Fruit fly (Drosophila melanogaster) whole organism, embryonic: ENCODE measurements around the gene CG2021.

ENCODE experiments used
- Bgb ChIP-seq: fragments of 200-800 bp; sonication (Bioruptor generic); IDR thresholded peaks from 2 replicates; pipeline ENCODE4 v1.3.6; 2022; ENCODE audit warnings: missing biosample characterization, missing genetic modification characterization; ENCODE audit not compliant: partially characterized antibody
- CG10366 ChIP-seq: fragments of 200-800 bp; sonication (Bioruptor generic); IDR thresholded peaks from 2 replicates; pipeline ENCODE4 v1.3.6; 2022; ENCODE audit warnings: missing biosample characterization, missing genetic modification characterization
- CG10979 ChIP-seq: fragments of 200-800 bp; sonication (Bioruptor generic); optimal IDR thresholded peaks from 2 replicates; lab custom pipeline; 2018; ENCODE audit warnings: missing biosample characterization, mild to moderate bottlenecking, missing genetic modification characterization, moderate library complexity
- CG12071 ChIP-seq: fragments of 200-800 bp; sonication (Bioruptor generic); optimal IDR thresholded peaks from 3 replicates; lab custom pipeline; 2018; ENCODE audit warnings: missing biosample characterization, mild to moderate bottlenecking, missing genetic modification characterization
- CG12155 ChIP-seq: fragments of 200-800 bp; sonication (Bioruptor generic); optimal IDR thresholded peaks from 3 replicates; lab custom pipeline; 2016; ENCODE audit warnings: missing biosample characterization, missing genetic modification characterization
- CG12942 ChIP-seq: fragments of 200-800 bp; sonication (Bioruptor generic); optimal IDR thresholded peaks from 3 replicates; lab custom pipeline; 2016; ENCODE audit warnings: missing biosample characterization, missing genetic modification characterization
- CG13894 ChIP-seq: fragments of 200-800 bp; sonication (Bioruptor generic); optimal IDR thresholded peaks from 3 replicates; lab custom pipeline; 2018; ENCODE audit warnings: missing biosample characterization, mild to moderate bottlenecking, missing genetic modification characterization, moderate library complexity
- CG15514 ChIP-seq: fragments of 200-800 bp; sonication (Bioruptor generic); optimal IDR thresholded peaks from 3 replicates; lab custom pipeline; 2017; ENCODE audit warnings: missing biosample characterization, missing genetic modification characterization, mild to moderate bottlenecking, moderate library complexity, missing genetic modification reagents
- CG15601 ChIP-seq: fragments of 200-800 bp; sonication (Bioruptor generic); optimal IDR thresholded peaks from 3 replicates; lab custom pipeline; 2019; ENCODE audit warnings: missing biosample characterization, mild to moderate bottlenecking, missing genetic modification characterization, moderate library complexity
- CG18599 ChIP-seq: fragments of 200-800 bp; sonication (Bioruptor generic); optimal IDR thresholded peaks from 3 replicates; lab custom pipeline; 2017; ENCODE audit warnings: missing biosample characterization, missing genetic modification characterization, mild to moderate bottlenecking, moderate library complexity, missing genetic modification reagents
- CG3163 ChIP-seq: fragments of 200-800 bp; sonication (Bioruptor generic); optimal IDR thresholded peaks from 3 replicates; lab custom pipeline; 2016; ENCODE audit warnings: missing biosample characterization, missing genetic modification characterization
- CG4328 ChIP-seq: fragments of 200-800 bp; sonication (Bioruptor generic); optimal IDR thresholded peaks from 3 replicates; lab custom pipeline; 2017; ENCODE audit warnings: missing biosample characterization, missing genetic modification reagents, missing genetic modification characterization
- CG4707 ChIP-seq: fragments of 200-800 bp; sonication (Bioruptor generic); optimal IDR thresholded peaks from 2 replicates; lab custom pipeline; 2018; ENCODE audit warnings: missing biosample characterization, mild to moderate bottlenecking, missing genetic modification characterization, moderate library complexity
- CG6654 ChIP-seq: fragments of 200-800 bp; sonication (Bioruptor generic); optimal IDR thresholded peaks from 2 replicates; lab custom pipeline; 2017; ENCODE audit warnings: missing biosample characterization, mild to moderate bottlenecking, missing genetic modification characterization
- CG6689 ChIP-seq: fragments of 200-800 bp; sonication (Bioruptor generic); IDR thresholded peaks from 2 replicates; pipeline ENCODE4 v1.3.6; 2022; ENCODE audit warnings: missing biosample characterization, missing genetic modification characterization
- CG6854 ChIP-seq: fragments of 200-800 bp; sonication (Bioruptor generic); optimal IDR thresholded peaks from 3 replicates; lab custom pipeline; 2017; ENCODE audit warnings: missing biosample characterization, mild to moderate bottlenecking, missing genetic modification characterization
- CG7372 ChIP-seq: fragments of 200-800 bp; sonication (Bioruptor generic); IDR thresholded peaks from 2 replicates; pipeline ENCODE4 v1.3.6; 2022; ENCODE audit warnings: missing biosample characterization, missing genetic modification characterization
- CG7556 ChIP-seq: fragments of 200-800 bp; sonication (Bioruptor generic); optimal IDR thresholded peaks from 2 replicates; lab custom pipeline; 2017; ENCODE audit warnings: missing biosample characterization, mild to moderate bottlenecking, missing genetic modification characterization
- CG7987 ChIP-seq: fragments of 200-800 bp; sonication (Bioruptor generic); optimal IDR thresholded peaks from 2 replicates; lab custom pipeline; 2018; ENCODE audit warnings: missing biosample characterization, mild to moderate bottlenecking, missing genetic modification characterization, moderate library complexity
- CTCF ChIP-seq: fragments of 200-800 bp; sonication (Bioruptor generic); optimal IDR thresholded peaks from 2 replicates; lab custom pipeline; 2017; ENCODE audit warnings: missing biosample characterization, mild to moderate bottlenecking, missing genetic modification characterization, moderate library complexity
- Dbx ChIP-seq: fragments of 200-800 bp; sonication (Bioruptor generic); IDR thresholded peaks from 3 replicates; pipeline ENCODE4 v1.3.6; 2022; ENCODE audit warnings: missing biosample characterization, missing genetic modification characterization
- Eip74EF ChIP-seq, 2 experiments: fragments of 200-800 bp in 1 of 2; fragments of >200 bp in 1 of 2; sonication (Bioruptor generic) in 1 of 2; optimal IDR thresholded peaks; 2 replicates each; lab custom pipeline; 2017 to 2019; ENCODE audit warnings: missing biosample characterization in 2 of 2, missing genetic modification characterization in 2 of 2, mild to moderate bottlenecking in 1 of 2, moderate library complexity in 1 of 2
- Fer3 ChIP-seq: fragments of 200-800 bp; sonication (Bioruptor generic); optimal IDR thresholded peaks from 2 replicates; lab custom pipeline; 2018; ENCODE audit warnings: missing biosample characterization, mild to moderate bottlenecking, missing genetic modification characterization, moderate library complexity
- HLH3B ChIP-seq: fragments of 200-800 bp; sonication (Bioruptor generic); IDR thresholded peaks from 2 replicates; pipeline ENCODE4 v1.3.6; 2022; ENCODE audit warnings: missing biosample characterization, missing genetic modification characterization
- NFAT ChIP-seq: fragments of 200-800 bp; sonication (Bioruptor generic); IDR thresholded peaks from 2 replicates; pipeline ENCODE4 v1.3.6; 2022; ENCODE audit warnings: missing biosample characterization, missing genetic modification characterization
- YL-1 ChIP-seq: fragments of 200-800 bp; sonication (Bioruptor generic); optimal IDR thresholded peaks from 3 replicates; lab custom pipeline; 2017; ENCODE audit warnings: missing biosample characterization, mild to moderate bottlenecking, missing genetic modification characterization
- abd-A ChIP-seq: fragments of 200-800 bp; sonication (Bioruptor generic); optimal IDR thresholded peaks from 3 replicates; lab custom pipeline; 2019; ENCODE audit warnings: missing biosample characterization, mild to moderate bottlenecking, missing genetic modification characterization, moderate library complexity
- bigmax ChIP-seq: fragments of 200-800 bp; sonication (Bioruptor generic); optimal IDR thresholded peaks from 2 replicates; lab custom pipeline; 2018; ENCODE audit warnings: missing biosample characterization, mild to moderate bottlenecking, missing genetic modification characterization
- bowl ChIP-seq: fragments of 200-800 bp; sonication (Bioruptor generic); IDR thresholded peaks from 2 replicates; pipeline ENCODE4 v1.3.6; 2022; ENCODE audit warnings: missing biosample characterization, missing genetic modification characterization
- cad ChIP-seq: fragments of >200 bp; optimal IDR thresholded peaks from 2 replicates; lab custom pipeline; 2017; ENCODE audit warnings: missing biosample characterization, missing genetic modification characterization
- dmrt99B ChIP-seq: fragments of 200-800 bp; sonication (Bioruptor generic); optimal IDR thresholded peaks from 2 replicates; lab custom pipeline; 2018; ENCODE audit warnings: missing biosample characterization, mild to moderate bottlenecking, missing genetic modification characterization, moderate library complexity
- dysf ChIP-seq: fragments of 200-800 bp; sonication (Bioruptor generic); IDR thresholded peaks from 3 replicates; pipeline ENCODE4 v1.3.6; 2022; ENCODE audit warnings: missing biosample characterization, missing genetic modification characterization
- gt ChIP-seq: fragments of 200-800 bp; sonication (Bioruptor generic); IDR thresholded peaks from 2 replicates; pipeline ENCODE4 v1.3.6; 2022; ENCODE audit warnings: missing biosample characterization, missing genetic modification characterization
- hb ChIP-seq: fragments of 200-800 bp; sonication (Bioruptor generic); IDR thresholded peaks from 3 replicates; pipeline ENCODE4 v1.3.6; 2022; ENCODE audit warnings: missing biosample characterization, missing genetic modification characterization; ENCODE audit not compliant: partially characterized antibody
- inv ChIP-seq: fragments of 200-800 bp; sonication (Bioruptor generic); IDR thresholded peaks from 2 replicates; pipeline ENCODE4 v1.3.6; 2022; ENCODE audit warnings: missing biosample characterization, missing genetic modification characterization; ENCODE audit not compliant: partially characterized antibody
- knrl ChIP-seq: fragments of 200-800 bp; sonication (Bioruptor generic); IDR thresholded peaks from 3 replicates; pipeline ENCODE4 v1.3.6; 2022; ENCODE audit warnings: missing biosample characterization, missing genetic modification characterization; ENCODE audit not compliant: partially characterized antibody
- lov ChIP-seq, 2 experiments: fragments of 200-800 bp in 1 of 2; fragments of >200 bp in 1 of 2; sonication (Bioruptor generic) in 1 of 2; IDR thresholded peaks in 1 of 2; optimal IDR thresholded peaks in 1 of 2; 2 replicates in 1 of 2; 3 replicates in 1 of 2; pipeline versions ENCODE4 v1.3.6 to Lab custom; 2017 to 2022; ENCODE audit warnings: missing biosample characterization in 1 of 2, missing genetic modification characterization in 1 of 2
- onecut ChIP-seq: fragments of 200-800 bp; sonication (Bioruptor generic); IDR thresholded peaks from 2 replicates; pipeline ENCODE4 v1.3.6; 2022; ENCODE audit warnings: missing biosample characterization, missing genetic modification characterization
- p53 ChIP-seq: fragments of 200-800 bp; sonication (Bioruptor generic); optimal IDR thresholded peaks from 2 replicates; lab custom pipeline; 2016; ENCODE audit warnings: missing biosample characterization, missing genetic modification characterization
- pnt ChIP-seq: fragments of 200-800 bp; sonication (Bioruptor generic); optimal IDR thresholded peaks from 3 replicates; lab custom pipeline; 2016; ENCODE audit warnings: missing biosample characterization, missing genetic modification characterization
- ro ChIP-seq: fragments of 200-800 bp; sonication (Bioruptor generic); IDR thresholded peaks from 2 replicates; pipeline ENCODE4 v1.3.6; 2022; ENCODE audit warnings: missing biosample characterization, missing genetic modification characterization
- sc ChIP-seq, 3 experiments: fragments of >200 bp in 2 of 3; fragments of 200-800 bp in 1 of 3; sonication (Bioruptor generic) in 1 of 3; optimal IDR thresholded peaks; 2 replicates in 2 of 3; 3 replicates in 1 of 3; lab custom pipeline; 2017; ENCODE audit warnings: mild to moderate bottlenecking in 1 of 3, missing biosample characterization in 1 of 3, missing genetic modification characterization in 1 of 3, missing genetic modification reagents in 1 of 3
- schlank ChIP-seq: fragments of 200-800 bp; sonication (Bioruptor generic); optimal IDR thresholded peaks from 2 replicates; lab custom pipeline; 2018; ENCODE audit warnings: missing biosample characterization, mild to moderate bottlenecking, missing genetic modification characterization
- seq ChIP-seq: fragments of 200-800 bp; sonication (Bioruptor generic); IDR thresholded peaks from 2 replicates; pipeline ENCODE4 v1.3.6; 2022; ENCODE audit warnings: missing biosample characterization, missing genetic modification characterization
- sna ChIP-seq: fragments of 200-800 bp; sonication (Bioruptor generic); IDR thresholded peaks from 2 replicates; pipeline ENCODE4 v1.3.6; 2022; ENCODE audit warnings: missing biosample characterization, missing genetic modification characterization; ENCODE audit not compliant: partially characterized antibody
- tap ChIP-seq: fragments of 200-800 bp; optimal IDR thresholded peaks from 3 replicates; lab custom pipeline; 2019; ENCODE audit warnings: missing biosample characterization, mild to moderate bottlenecking, missing genetic modification characterization, moderate library complexity
- twi ChIP-seq: fragments of 200-800 bp; optimal IDR thresholded peaks from 2 replicates; lab custom pipeline; 2019; ENCODE audit warnings: missing biosample characterization, mild to moderate bottlenecking, missing genetic modification characterization, moderate library complexity

Gene CG2021

DNA sequence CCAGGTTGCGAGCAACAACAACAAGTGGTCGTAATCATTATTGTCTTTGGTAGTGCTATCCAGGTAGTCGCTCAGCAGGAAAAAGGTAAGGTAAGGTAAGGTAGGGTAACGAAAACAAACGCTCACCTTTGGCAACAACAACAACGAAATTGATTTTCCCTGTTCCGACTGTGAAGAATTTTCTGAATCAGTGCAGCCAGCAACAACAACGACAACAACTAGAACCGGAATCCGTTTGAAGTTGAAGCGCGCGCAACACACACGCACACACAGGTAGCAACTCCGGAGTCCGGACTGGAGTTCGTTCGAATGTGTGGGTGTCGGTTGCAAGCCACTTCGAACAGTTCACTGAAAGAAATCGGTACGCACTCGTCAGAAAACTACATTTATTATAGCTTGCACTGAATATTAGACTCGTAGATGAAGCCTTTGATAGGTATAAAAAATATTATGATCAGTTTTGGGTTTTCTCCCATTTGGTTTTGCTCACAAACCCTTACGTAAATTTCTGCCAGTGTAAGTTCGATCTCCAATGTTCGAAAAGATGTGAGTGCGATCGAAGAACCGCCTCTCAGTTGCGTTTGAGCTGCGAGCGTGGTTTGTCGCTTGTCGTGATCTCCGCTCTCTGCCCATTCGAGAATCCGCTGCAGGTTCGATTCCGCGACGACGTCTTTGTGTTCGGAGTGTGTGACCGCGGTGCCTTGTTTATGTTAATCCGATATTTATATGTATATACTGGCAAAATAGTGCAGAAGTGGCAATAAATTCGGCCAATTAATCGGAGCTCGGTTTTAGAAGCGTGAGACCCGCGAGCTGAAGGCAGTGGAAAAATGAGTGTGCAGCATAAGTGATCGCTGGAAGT is 30.6 kb downstream of the CG2021 start, which contains the start of gene CG13921 (continued):
- peak; percentile 63 for TF ChIP-seq bigmax (GFP tag; lab: Kevin White, UChicago)
- TF ChIP-seq CG4328 = peak; percentile 95
- TF ChIP-seq NFAT (GFP tag; lab: Robert Waterston, UW) = peak; percentile 97
- peak; percentile 99 for TF ChIP-seq CG7556 (GFP tag; lab: Kevin White, UChicago)
- no peak for TF ChIP-seq Bgb (GFP tag; lab: Robert Waterston, UW)
- peak; percentile 99 for TF ChIP-seq onecut
- TF ChIP-seq CG6854 (GFP tag; lab: Kevin White, UChicago) = peak; percentile 96
- peak; percentile 96 for TF ChIP-seq YL-1
- TF ChIP-seq Eip74EF (GFP tag; optimal IDR thresholded peaks at IDR 0.05; lab: Kevin White, UChicago) = peak in 1 of 2 experiments; percentile 98
- TF ChIP-seq CG10366 (GFP tag; lab: Robert Waterston, UW) = peak; percentile 99
- TF ChIP-seq sc (optimal IDR thresholded peaks at IDR 0.05; lab: Kevin White, UChicago) = no peak
- peak; percentile 98 for TF ChIP-seq sc (GFP tag; optimal IDR thresholded peaks at IDR 0.05; lab: Kevin White, UChicago)
- TF ChIP-seq ro (GFP tag; lab: Robert Waterston, UW) = peak; percentile 91
- peak; percentile 99 for TF ChIP-seq CG12071 (GFP tag; lab: Kevin White, UChicago)
- TF ChIP-seq HLH3B = peak; percentile 99
- peak; percentile 98 for TF ChIP-seq tap
- peak; percentile 99 for TF ChIP-seq CG6689 (GFP tag; lab: Robert Waterston, UW)
- TF ChIP-seq CG15514 (GFP tag; lab: Kevin White, UChicago) = peak; percentile 92
- TF ChIP-seq gt (GFP tag; lab: Robert Waterston, UW) = peak; percentile 98
- TF ChIP-seq CG7987 (GFP tag; lab: Kevin White, UChicago) = peak; percentile 98
- peak; percentile 92 for TF ChIP-seq CG13894 (tag; lab: Kevin White, UChicago)
- peak; percentile 98 for TF ChIP-seq seq (GFP tag; lab: Robert Waterston, UW)
- peak; percentile 100 for TF ChIP-seq pnt (GFP tag; lab: Kevin White, UChicago)
- peak; percentile 98 for TF ChIP-seq CG12942 (GFP tag; lab: Kevin White, UChicago)
- peak; percentile 92 for TF ChIP-seq CG6654 (GFP tag; lab: Kevin White, UChicago)
- peak; percentile 32; the same call in 1 of the 3 replicates for TF ChIP-seq knrl (GFP tag; lab: Robert Waterston, UW)
- no peak for TF ChIP-seq lov (optimal IDR thresholded peaks at IDR 0.05; lab: Kevin White, UChicago)
- peak; percentile 99 for TF ChIP-seq lov (GFP tag; IDR thresholded peaks at IDR 0.05; lab: Robert Waterston, UW)
- no peak for TF ChIP-seq hb (GFP tag; lab: Robert Waterston, UW)
- peak; percentile 98 for TF ChIP-seq CG18599 (GFP tag; lab: Kevin White, UChicago)
- TF ChIP-seq dysf (GFP tag; lab: Robert Waterston, UW) = peak; percentile 99
- TF ChIP-seq cad (GFP tag; lab: Kevin White, UChicago) = peak; percentile 14
- TF ChIP-seq schlank (tag; lab: Kevin White, UChicago) = peak; percentile 95
- peak; percentile 97 for TF ChIP-seq CG15601
- peak; percentile 93 for TF ChIP-seq CG3163 (GFP tag; lab: Kevin White, UChicago)
- peak; percentile 98 for TF ChIP-seq CG12155 (GFP tag; lab: Kevin White, UChicago)
- no peak for TF ChIP-seq sna (GFP tag; lab: Robert Waterston, UW)
- TF ChIP-seq bowl (GFP tag; lab: Robert Waterston, UW) = peak; percentile 96
- peak; percentile 100 for TF ChIP-seq CG10979 (tag; lab: Kevin White, UChicago)
- peak; percentile 98 for TF ChIP-seq Fer3
- peak; percentile 99 for TF ChIP-seq CG7372 (GFP tag; lab: Robert Waterston, UW)
- peak; percentile 97 for TF ChIP-seq twi (tag; lab: Kevin White, UChicago)
- peak; percentile 69 for TF ChIP-seq abd-A (tag; lab: Kevin White, UChicago)
- TF ChIP-seq dmrt99B = peak; percentile 99
- no peak for TF ChIP-seq inv (GFP tag; lab: Robert Waterston, UW)
- TF ChIP-seq CTCF = peak; percentile 72
- peak; percentile 98 for TF ChIP-seq p53 (GFP tag; lab: Kevin White, UChicago)
- TF ChIP-seq Dbx (GFP tag; lab: Robert Waterston, UW) = peak; percentile 99
- TF ChIP-seq CG4707 (GFP tag; lab: Kevin White, UChicago) = peak; percentile 93
